Worm (Caenorhabditis elegans): ENCODE results near the gene mtss-1.

The mtss-1 gene

ce11 chrIII:8782080-8782479, 14.0 kb downstream of the mtss-1 start:
- TF ChIP-seq lim-7 (GFP tag; IDR thresholded peaks at IDR 0.05): no peak
- TF ChIP-seq mxl-3 (GFP tag; optimal IDR thresholded peaks at IDR 0.05): no peak
- peak in 1 of 2 experiments; percentile 45 for TF ChIP-seq mdl-1 (tag; optimal IDR thresholded peaks at IDR 0.05)
- TF ChIP-seq egl-43 (GFP tag; IDR thresholded peaks at IDR 0.05): no peak
- TF ChIP-seq rbr-2 (tag; optimal IDR thresholded peaks at IDR 0.05): peak; percentile 1
- no peak for TF ChIP-seq gei-8 (GFP tag; optimal IDR thresholded peaks at IDR 0.05)
- peak in 1 of 2 experiments; percentile 4 for TF ChIP-seq daf-16 (GFP tag; optimal IDR thresholded peaks at IDR 0.05)
- no peak for TF ChIP-seq daf-16 (tag; optimal IDR thresholded peaks at IDR 0.05)
- peak; percentile 2 for TF ChIP-seq hlh-11 (tag; optimal IDR thresholded peaks at IDR 0.05)
- peak in 1 of 2 experiments; percentile 47 for TF ChIP-seq lsy-2 (tag; optimal IDR thresholded peaks at IDR 0.05)
- no peak for TF ChIP-seq daf-12 (tag; optimal IDR thresholded peaks at IDR 0.05)
- peak; percentile 52 for TF ChIP-seq hlh-30 (tag; optimal IDR thresholded peaks at IDR 0.05; ENCODE audit: insufficient read depth)
- no peak for TF ChIP-seq lin-15B (tag; optimal IDR thresholded peaks at IDR 0.05)
- no peak for TF ChIP-seq nhr-111 (GFP tag; optimal IDR thresholded peaks at IDR 0.05)
- TF ChIP-seq dmd-6 (GFP tag; IDR thresholded peaks at IDR 0.05): 0 out of 2 replicates have a peak, but pooled peaks have one; percentile 20
- peak in 1 of 2 experiments; percentile 93 for TF ChIP-seq unc-62 (GFP tag; optimal IDR thresholded peaks at IDR 0.05 in 1 of 2)
- TF ChIP-seq unc-62 (tag; optimal IDR thresholded peaks at IDR 0.05): no peak
- peak; percentile 4 for TF ChIP-seq nhr-11 (tag; optimal IDR thresholded peaks at IDR 0.05)
- peak; percentile 12 for TF ChIP-seq dpl-1 (GFP tag; optimal IDR thresholded peaks at IDR 0.05)

ce11 chrIII:8782744-8783143, 14.6 kb downstream of the mtss-1 start:
- TF ChIP-seq mes-2 (tag; optimal IDR thresholded peaks at IDR 0.05; ENCODE audit: poor library complexity, severe bottlenecking) (no peak), unc-130 (GFP tag; optimal IDR thresholded peaks at IDR 0.05) (no peak), aha-1 (tag) (no peak), mxl-3 (GFP tag; optimal IDR thresholded peaks at IDR 0.05) (peak; percentile 3), ZK337.2 (GFP tag; IDR thresholded peaks at IDR 0.05) (no peak), unc-62 (GFP tag; optimal IDR thresholded peaks at IDR 0.05 in 1 of 2) (no peak), unc-62 (tag; optimal IDR thresholded peaks at IDR 0.05) (no peak), T26A8.4 (GFP tag; IDR thresholded peaks at IDR 0.05) (no peak), tra-1 (GFP tag; IDR thresholded peaks at IDR 0.05) (0 out of 2 replicates have a peak, but pooled peaks have one; percentile 52), rbr-2 (tag; optimal IDR thresholded peaks at IDR 0.05) (no peak), hif-1 (tag; optimal IDR thresholded peaks at IDR 0.05) (peak in 1 of 2 experiments; percentile 38), vab-7 (GFP tag; IDR thresholded peaks at IDR 0.05) (no peak), egl-43 (GFP tag; IDR thresholded peaks at IDR 0.05) (no peak), nhr-48 (tag; optimal IDR thresholded peaks at IDR 0.05) (peak; percentile 58), dve-1 (tag; optimal IDR thresholded peaks at IDR 0.05; ENCODE audit: insufficient read depth) (peak; percentile 92), ceh-44 (GFP tag; IDR thresholded peaks at IDR 0.05) (no peak), egl-27 (tag; optimal IDR thresholded peaks at IDR 0.05) (no peak), nhr-102 (tag; optimal IDR thresholded peaks at IDR 0.05) (no peak), ceh-82 (tag; optimal IDR thresholded peaks at IDR 0.05) (no peak), pqm-1 (tag; optimal IDR thresholded peaks at IDR 0.05) (peak; percentile 50), gei-8 (GFP tag; optimal IDR thresholded peaks at IDR 0.05) (no peak), ztf-7 (tag; optimal IDR thresholded peaks at IDR 0.05) (no peak), F26F4.8 (GFP tag; conservative IDR thresholded peaks at IDR 0.05) (no peak), lim-7 (GFP tag; IDR thresholded peaks at IDR 0.05) (no peak), daf-16 (GFP tag; optimal IDR thresholded peaks at IDR 0.05) (no peak), daf-16 (tag; optimal IDR thresholded peaks at IDR 0.05) (peak; percentile 83), ceh-20 (GFP tag; IDR thresholded peaks at IDR 0.05) (no peak), lin-39 (tag; optimal IDR thresholded peaks at IDR 0.05) (no peak), mep-1 (tag; optimal IDR thresholded peaks at IDR 0.05) (peak; percentile 46), pha-4 (GFP tag; IDR thresholded peaks at IDR 0.05) (no peak), pha-4 (tag; optimal IDR thresholded peaks at IDR 0.05) (no peak), spr-3 (GFP tag; optimal IDR thresholded peaks at IDR 0.05) (no peak), ceh-28 (tag; optimal IDR thresholded peaks at IDR 0.05) (no peak), nhr-28 (tag; optimal IDR thresholded peaks at IDR 0.05) (peak; percentile 78), dmd-6 (GFP tag; IDR thresholded peaks at IDR 0.05) (peak; percentile 96), ztf-11 (tag; optimal IDR thresholded peaks at IDR 0.05) (no peak), lin-13 (GFP tag; optimal IDR thresholded peaks at IDR 0.05) (no peak), lin-38 (GFP tag; IDR thresholded peaks at IDR 0.05) (no peak), fos-1 (tag; optimal IDR thresholded peaks at IDR 0.05) (no peak), nhr-77 (tag; optimal IDR thresholded peaks at IDR 0.05) (peak; percentile 70), daf-19 (GFP tag; conservative IDR thresholded peaks at IDR 0.05) (no peak)
